Fruit fly (Drosophila melanogaster): Measurements from ENCODE around the gene CG16863.

Gene CG16863

dm6 chr2L:13813604-13814178, 22.9 kb downstream of the CG16863 start, which contains the start of gene Sos (continued):
- TF ChIP-seq insv (GFP tag; optimal IDR thresholded peaks at IDR 0.05) (no peak), gce (GFP tag; IDR thresholded peaks at IDR 0.05) (no peak), ttk (GFP tag; IDR thresholded peaks at IDR 0.05) (no peak), Hmr (GFP tag; optimal IDR thresholded peaks at IDR 0.05) (no peak), hb (GFP tag; IDR thresholded peaks at IDR 0.05; ENCODE audit: partially characterized antibody) (no peak), aop (GFP tag; IDR thresholded peaks at IDR 0.05) (no peak), CG11085 (GFP tag; IDR thresholded peaks at IDR 0.05) (no peak), CG7928 (GFP tag; optimal IDR thresholded peaks at IDR 0.05) (peak; percentile 89), chn (GFP tag; optimal IDR thresholded peaks at IDR 0.05) (no peak), Stat92E (GFP tag; optimal IDR thresholded peaks at IDR 0.05) (no peak), pnt (GFP tag; optimal IDR thresholded peaks at IDR 0.05) (no peak), Trl (optimal IDR thresholded peaks at IDR 0.05) (no peak), Trl (GFP tag; optimal IDR thresholded peaks at IDR 0.05) (no peak), Spps (tag; optimal IDR thresholded peaks at IDR 0.05) (no peak), zfh1 (GFP tag; IDR thresholded peaks at IDR 0.05) (no peak), CG17186 (GFP tag; optimal IDR thresholded peaks at IDR 0.05) (peak; percentile 9), CG2202 (tag; optimal IDR thresholded peaks at IDR 0.05) (no peak), sug (tag; optimal IDR thresholded peaks at IDR 0.05) (no peak), Jarid2 (GFP tag; optimal IDR thresholded peaks at IDR 0.05) (no peak), Rfx (GFP tag; IDR thresholded peaks at IDR 0.05) (no peak), CG43689 (GFP tag; IDR thresholded peaks at IDR 0.05) (no peak), h (optimal IDR thresholded peaks at IDR 0.05) (no peak), tup (GFP tag; optimal IDR thresholded peaks at IDR 0.05) (no peak), NC2β (GFP tag; optimal IDR thresholded peaks at IDR 0.05) (no peak), tx (GFP tag; optimal IDR thresholded peaks at IDR 0.05) (no peak), phol (tag; optimal IDR thresholded peaks at IDR 0.05) (peak; percentile 46), CG8478 (optimal IDR thresholded peaks at IDR 0.05) (no peak), prd (optimal IDR thresholded peaks at IDR 0.05) (no peak), prd (GFP tag; IDR thresholded peaks at IDR 0.05) (no peak), stwl (tag; optimal IDR thresholded peaks at IDR 0.05) (peak; percentile 79), onecut (GFP tag; IDR thresholded peaks at IDR 0.05) (no peak), gfzf (GFP tag; optimal IDR thresholded peaks at IDR 0.05) (peak; percentile 94), CHES-1-like (GFP tag; optimal IDR thresholded peaks at IDR 0.05) (no peak), Hr51 (GFP tag; optimal IDR thresholded peaks at IDR 0.05) (no peak), Sry-β (GFP tag; optimal IDR thresholded peaks at IDR 0.05) (no peak), CG4617 (GFP tag; optimal IDR thresholded peaks at IDR 0.05; ENCODE audit: borderline replicate concordance) (peak; percentile 82), CG30431 (GFP tag; optimal IDR thresholded peaks at IDR 0.05) (no peak), chm (GFP tag; IDR thresholded peaks at IDR 0.05) (no peak), unpg (GFP tag; optimal IDR thresholded peaks at IDR 0.05) (no peak), hth (optimal IDR thresholded peaks at IDR 0.05) (no peak), ase (GFP tag; IDR thresholded peaks at IDR 0.05) (no peak), scrt (GFP tag; optimal IDR thresholded peaks at IDR 0.05) (no peak)

DNA sequence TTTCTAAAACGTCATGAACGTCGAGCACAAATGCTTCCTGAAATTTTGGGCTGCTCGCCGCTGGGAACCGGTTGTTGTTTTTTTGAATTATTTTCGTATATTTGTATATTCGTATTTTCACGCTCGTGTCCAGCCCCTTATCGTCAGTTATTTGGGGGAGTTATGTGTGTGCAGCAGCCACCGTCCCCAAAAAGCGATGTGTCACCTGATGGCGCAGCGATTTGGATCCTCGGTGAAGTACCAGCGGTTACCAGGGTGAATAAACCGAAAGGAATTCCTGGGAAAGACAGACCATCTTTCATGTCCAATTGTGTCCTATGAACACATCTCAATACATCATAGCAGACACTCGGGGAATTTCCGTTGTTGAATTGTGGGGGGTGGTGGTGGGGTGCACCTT, 29.4 kb downstream of the CG16863 start:
- TF ChIP-seq crol (GFP tag; IDR thresholded peaks at IDR 0.05) (0 out of 2 replicates have a peak, but pooled peaks have one; percentile 20), crc (GFP tag; optimal IDR thresholded peaks at IDR 0.05) (no peak), Atf-2 (GFP tag; optimal IDR thresholded peaks at IDR 0.05) (no peak), Xrp1 (GFP tag; IDR thresholded peaks at IDR 0.05) (no peak), CG11695 (GFP tag; IDR thresholded peaks at IDR 0.05) (no peak)

All from whole organism, embryonic.